Worm (Caenorhabditis elegans): Measurements from ENCODE around the gene ZK1010.4.

ce11 chrIII:13004316-13004715 is 23.4 kb downstream of the ZK1010.4 start:
- TF ChIP-seq T22C8.4 (GFP tag; IDR thresholded peaks at IDR 0.05) (no peak), tab-1 (GFP tag; IDR thresholded peaks at IDR 0.05) (no peak), ref-1 (GFP tag; conservative IDR thresholded peaks at IDR 0.05) (no peak)

Measured in whole organism, midembryonic.